Worm (Caenorhabditis elegans): ENCODE results near the gene F26F12.5.
A peak's percentile ranks its signal among the peaks of the same experiment; 100 is the strongest.

- TF ChIP-seq nhr-25 (tag; optimal IDR thresholded peaks at IDR 0.05) (peak; percentile 76), nhr-12 (tag; optimal IDR thresholded peaks at IDR 0.05) (no peak), unc-62 (GFP tag; optimal IDR thresholded peaks at IDR 0.05) (no peak), ama-1 (optimal IDR thresholded peaks at IDR 0.05) (peak; percentile 77), R02D3.7 (tag; optimal IDR thresholded peaks at IDR 0.05) (no peak), lin-13 (GFP tag; optimal IDR thresholded peaks at IDR 0.05) (no peak), unc-55 (GFP tag; optimal IDR thresholded peaks at IDR 0.05) (no peak), ztf-4 (tag; optimal IDR thresholded peaks at IDR 0.05) (peak; percentile 47), ZK546.5 (tag; optimal IDR thresholded peaks at IDR 0.05) (no peak), lin-11 (tag; optimal IDR thresholded peaks at IDR 0.05) (no peak)
These were observed 26.2 kb downstream of the F26F12.5 start, which contains the start of gene F26F12.2 for ce11 chrV:5838576-5839366.
